Fruit fly (Drosophila melanogaster) whole organism, adult: ENCODE results near the gene CG10862.

ENCODE experiments used
- CG12768 ChIP-seq: fragments of 200-800 bp; sonication (Bioruptor generic); optimal IDR thresholded peaks from 2 replicates; lab custom pipeline; 2017; ENCODE audit warnings: missing biosample characterization, missing genetic modification characterization, mild to moderate bottlenecking, moderate library complexity, missing genetic modification reagents
- CG7045 ChIP-seq: fragments of 200-800 bp; sonication (Bioruptor generic); optimal IDR thresholded peaks from 2 replicates; lab custom pipeline; 2017; ENCODE audit warnings: missing biosample characterization, mild to moderate bottlenecking, missing genetic modification characterization
- CG7101 ChIP-seq: fragments of 200-800 bp; sonication (Bioruptor generic); optimal IDR thresholded peaks from 2 replicates; lab custom pipeline; 2018; ENCODE audit warnings: missing biosample characterization, mild to moderate bottlenecking, missing genetic modification characterization, moderate library complexity
- Clk ChIP-seq: fragments of 200-800 bp; sonication (Bioruptor generic); optimal IDR thresholded peaks from 2 replicates; lab custom pipeline; 2017; ENCODE audit warnings: missing biosample characterization, missing genetic modification characterization
- Crg-1 ChIP-seq: fragments of 200-800 bp; sonication (Bioruptor generic); optimal IDR thresholded peaks from 2 replicates; lab custom pipeline; 2016; ENCODE audit warnings: missing biosample characterization, missing genetic modification characterization
- Mnt ChIP-seq: fragments of 200-800 bp; sonication (Bioruptor generic); optimal IDR thresholded peaks from 2 replicates; lab custom pipeline; 2016; ENCODE audit warnings: missing biosample characterization, mild to moderate bottlenecking, missing genetic modification characterization
- bab1 ChIP-seq: fragments of 200-800 bp; sonication (Bioruptor generic); optimal IDR thresholded peaks from 3 replicates; lab custom pipeline; 2019; ENCODE audit warnings: missing biosample characterization, mild to moderate bottlenecking, missing genetic modification characterization, moderate library complexity
- cic ChIP-seq: fragments of 200-800 bp; sonication (Bioruptor generic); optimal IDR thresholded peaks from 2 replicates; lab custom pipeline; 2017; ENCODE audit warnings: missing biosample characterization, mild to moderate bottlenecking, missing genetic modification characterization, moderate library complexity
- cnc ChIP-seq, 2 experiments: fragments of >200 bp; optimal IDR thresholded peaks; 2 replicates each; lab custom pipeline; 2017
- kay ChIP-seq: fragments of 200-800 bp; sonication (Bioruptor generic); peaks from one replicate; lab custom pipeline; 2016; ENCODE audit warnings: missing biosample characterization, missing genetic modification characterization, borderline replicate concordance
- pad ChIP-seq: fragments of 200-800 bp; sonication (Bioruptor generic); optimal IDR thresholded peaks from 3 replicates; lab custom pipeline; 2017; ENCODE audit warnings: missing biosample characterization, missing genetic modification characterization, mild to moderate bottlenecking, moderate library complexity, missing genetic modification reagents
- tj ChIP-seq: fragments of 200-800 bp; sonication (Bioruptor generic); optimal IDR thresholded peaks from 3 replicates; lab custom pipeline; 2017; ENCODE audit warnings: missing biosample characterization, mild to moderate bottlenecking, missing genetic modification characterization, moderate library complexity
- toe ChIP-seq: fragments of 200-800 bp; sonication (Bioruptor generic); optimal IDR thresholded peaks from 2 replicates; lab custom pipeline; 2016; ENCODE audit warnings: missing biosample characterization, missing genetic modification characterization

DNA sequence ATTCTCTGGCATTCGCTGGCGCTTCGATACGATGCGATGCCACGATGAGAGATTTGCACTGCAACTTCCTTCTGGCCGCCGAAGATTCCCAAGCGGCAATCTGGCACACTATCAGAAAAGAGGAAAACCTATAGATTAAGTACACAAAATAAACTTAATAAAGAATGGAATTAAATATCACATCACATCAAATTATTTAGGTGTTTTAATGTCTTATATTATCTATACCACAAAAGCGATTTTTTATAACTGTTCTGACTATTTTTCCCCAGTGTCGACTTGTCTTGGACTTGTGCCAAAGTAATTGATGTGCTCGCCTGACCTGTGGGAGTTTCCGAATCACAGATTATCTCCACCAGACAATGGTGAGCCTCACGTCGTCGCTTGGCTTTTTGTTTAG is 40.8 kb upstream of the CG10862 start:
- TF ChIP-seq pad (GFP tag; lab: Kevin White, UChicago): no peak
- no peak for TF ChIP-seq toe (GFP tag; lab: Kevin White, UChicago)
- no peak for TF ChIP-seq kay (GFP tag; lab: Kevin White, UChicago)
- TF ChIP-seq bab1 (GFP tag; lab: Kevin White, UChicago): no peak
- TF ChIP-seq cnc (optimal IDR thresholded peaks at IDR 0.05; lab: Kevin White, UChicago): no peak
- TF ChIP-seq CG7045 (GFP tag; lab: Kevin White, UChicago): no peak
- TF ChIP-seq CG7101 (tag; lab: Kevin White, UChicago): no peak
- no peak for TF ChIP-seq cic (GFP tag; lab: Kevin White, UChicago)
- TF ChIP-seq Crg-1 (GFP tag; lab: Kevin White, UChicago): no peak
- no peak for TF ChIP-seq tj (GFP tag; lab: Kevin White, UChicago)
- no peak for TF ChIP-seq Mnt (GFP tag; lab: Kevin White, UChicago)
- no peak for TF ChIP-seq Clk
- no peak for TF ChIP-seq CG12768
